Worm (Caenorhabditis elegans) whole organism, L2 larva: ENCODE measurements around the gene Y57A10A.29.

Experiments used
- aly-2 ChIP-seq: fragments of 150-350 bp; optimal IDR thresholded peaks from 2 replicates; lab custom pipeline; 2014; ENCODE audit warnings: missing biosample characterization, missing genetic modification characterization
- lin-13 ChIP-seq: fragments of 150-350 bp; optimal IDR thresholded peaks from 2 replicates; lab custom pipeline; 2014; ENCODE audit warnings: missing biosample characterization, missing genetic modification reagents, missing genetic modification characterization
- lin-39 ChIP-seq: fragments of 150-350 bp; optimal IDR thresholded peaks from 2 replicates; lab custom pipeline; 2014; ENCODE audit warnings: missing biosample characterization, missing genetic modification reagents, missing genetic modification characterization
- mab-5 ChIP-seq: fragments of 150-350 bp; optimal IDR thresholded peaks from 2 replicates; lab custom pipeline; 2014; ENCODE audit warnings: missing biosample characterization, missing genetic modification characterization
- nhr-10 ChIP-seq: sonication (generic microtip); optimal IDR thresholded peaks from 2 replicates; lab custom pipeline; 2017; ENCODE audit warnings: missing biosample characterization, missing genetic modification characterization
- nhr-21 ChIP-seq: fragments of 150-350 bp; optimal IDR thresholded peaks from 2 replicates; lab custom pipeline; 2014; ENCODE audit warnings: missing biosample characterization, missing genetic modification characterization
- nhr-23 ChIP-seq: fragments of 150-350 bp; optimal IDR thresholded peaks from 2 replicates; lab custom pipeline; 2014; ENCODE audit warnings: missing biosample characterization, missing genetic modification reagents, missing genetic modification characterization
- nhr-237 ChIP-seq: fragments of 150-350 bp; optimal IDR thresholded peaks from 2 replicates; lab custom pipeline; 2014; ENCODE audit warnings: missing biosample characterization, missing genetic modification characterization
- nhr-77 ChIP-seq: fragments of 150-350 bp; optimal IDR thresholded peaks from 2 replicates; lab custom pipeline; 2014; ENCODE audit warnings: missing biosample characterization, missing genetic modification characterization
- skn-1 ChIP-seq: sonication (generic microtip); optimal IDR thresholded peaks from 2 replicates; lab custom pipeline; 2017; ENCODE audit warnings: missing biosample characterization, missing genetic modification characterization
- snpc-4 ChIP-seq: fragments of 150-350 bp; optimal IDR thresholded peaks from 2 replicates; lab custom pipeline; 2014; ENCODE audit warnings: missing biosample characterization, missing genetic modification characterization
- unc-39 ChIP-seq: fragments of 150-350 bp; optimal IDR thresholded peaks from 2 replicates; lab custom pipeline; 2014; ENCODE audit warnings: missing biosample characterization, missing genetic modification characterization
- ztf-11 ChIP-seq: sonication (generic microtip); optimal IDR thresholded peaks from 2 replicates; lab custom pipeline; 2017; ENCODE audit warnings: missing biosample characterization, missing genetic modification characterization

DNA sequence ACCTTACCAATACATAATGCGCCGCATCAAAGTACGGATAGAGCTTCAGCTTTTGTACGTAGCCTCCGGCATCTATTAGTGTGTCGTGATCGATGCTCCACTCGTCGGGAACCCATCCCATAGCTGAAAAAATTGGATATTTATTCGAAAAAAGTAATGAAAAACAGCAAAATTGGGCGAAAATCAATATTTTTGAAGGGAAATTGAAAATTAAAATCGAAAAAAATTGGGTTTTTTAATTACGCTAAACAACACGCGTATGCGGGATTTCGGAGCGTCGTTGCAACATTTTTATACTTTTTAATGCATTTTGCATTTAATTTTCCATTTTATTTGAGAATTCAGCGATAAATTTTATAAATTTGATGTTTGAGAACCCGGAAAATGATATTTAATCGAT is at the start of gene Y57A10A.29, which contains the start of gene tric-1B.2:
- TF ChIP-seq skn-1 (tag; lab: Kevin White, UChicago), result no peak
- no peak for TF ChIP-seq nhr-77 (tag; lab: Kevin White, UChicago)
- no peak for TF ChIP-seq aly-2 (tag; lab: Kevin White, UChicago)
- no peak for TF ChIP-seq mab-5 (tag; lab: Kevin White, UChicago)
- no peak for TF ChIP-seq nhr-23 (tag; lab: Kevin White, UChicago)
- no peak for TF ChIP-seq snpc-4
- no peak for TF ChIP-seq unc-39
- no peak for TF ChIP-seq nhr-21 (tag; lab: Kevin White, UChicago)
- TF ChIP-seq ztf-11 (tag; lab: Kevin White, UChicago), result no peak
- no peak for TF ChIP-seq lin-39
- TF ChIP-seq nhr-10, result no peak
- TF ChIP-seq lin-13 (GFP tag; lab: Kevin White, UChicago), result no peak
- TF ChIP-seq nhr-237 (tag; lab: Kevin White, UChicago), result no peak
